ENCODE assay signal across 2 fruit fly cellular contexts in the genomic region with DNA sequence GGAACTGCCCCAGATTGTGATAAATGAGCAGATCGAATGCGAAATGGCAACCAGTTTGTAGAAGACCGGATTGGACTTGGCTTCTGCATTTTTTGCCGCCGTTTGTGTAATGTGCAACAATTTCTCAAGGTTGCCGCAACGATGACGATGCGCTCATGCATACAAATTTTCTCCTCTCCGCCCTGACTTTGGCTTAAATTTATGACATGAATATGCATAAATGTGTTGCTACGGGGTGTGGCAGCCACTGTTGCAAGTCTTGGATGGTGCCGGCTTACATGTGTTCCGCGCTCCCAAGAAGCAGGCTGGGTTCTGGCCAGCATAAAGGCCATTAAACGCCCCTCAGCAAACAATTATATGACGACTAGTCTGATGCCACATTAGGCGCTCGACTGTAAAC.
TF ChIP-seq lines count a peak whose summit lies in the region.

No protein-coding gene starts in this region.

TF ChIP-seq in whole organism, prepupa, 60 proteins besides CTCF, POLR2A, EP300 and RAD21:
- TF ChIP-seq pdm3 (GFP tag; optimal IDR thresholded peaks at IDR 0.05; lab: Kevin White, UChicago) (no peak), ss (GFP tag; optimal IDR thresholded peaks at IDR 0.05; lab: Kevin White, UChicago) (peak in 1 of 2 experiments; percentile 63), achi (GFP tag; optimal IDR thresholded peaks at IDR 0.05; lab: Kevin White, UChicago) (no peak), CG8319 (GFP tag; optimal IDR thresholded peaks at IDR 0.05; lab: Kevin White, UChicago) (no peak), dsx (GFP tag; optimal IDR thresholded peaks at IDR 0.05; lab: Kevin White, UChicago; ENCODE audit: poor library complexity, severe bottlenecking) (peak; percentile 67), salr (GFP tag; optimal IDR thresholded peaks at IDR 0.05; lab: Kevin White, UChicago) (peak in 1 of 2 experiments; percentile 53), Hr38 (GFP tag; optimal IDR thresholded peaks at IDR 0.05; lab: Kevin White, UChicago) (no peak), svp (GFP tag; lab: Kevin White, UChicago) (no peak)

TF ChIP-seq in whole organism, pupa, 21 proteins besides CTCF, POLR2A, EP300 and RAD21:
- TF ChIP-seq CG12605 (GFP tag; IDR thresholded peaks at IDR 0.05; lab: Robert Waterston, UW) (no peak), EcR (GFP tag; optimal IDR thresholded peaks at IDR 0.05; lab: Kevin White, UChicago) (peak; percentile 35), fd96Ca (GFP tag; IDR thresholded peaks at IDR 0.05; lab: Robert Waterston, UW) (0 out of 3 replicates have a peak, but pooled peaks have one; percentile 30), gl (tag; optimal IDR thresholded peaks at IDR 0.05; lab: Kevin White, UChicago) (no peak)
TF ChIP-seq in whole organism, pupa: peak in this region for 2.
